Worm (Caenorhabditis elegans) whole organism, L4 larva: ENCODE measurements around the gene clec-125.
A peak's percentile ranks its signal among the peaks of the same experiment; 100 is the strongest.
"Not testable (repeated sequence)": the region's sequence is repeated elsewhere in the genome, so short reads cannot be mapped to it uniquely, and the experiment has no call there.

Source experiments
- D1046.2 ChIP-seq: fragments of 200-800 bp; sonication (Bioruptor generic); IDR thresholded peaks from 2 replicates; pipeline ENCODE4 v1.3.6; 2022; ENCODE audit warnings: missing genetic modification characterization, missing compliant biosample characterization
- F49E8.2 ChIP-seq: sonication (generic microtip); optimal IDR thresholded peaks from 2 replicates; lab custom pipeline; 2016; ENCODE audit warnings: missing compliant biosample characterization, mild to moderate bottlenecking, missing genetic modification characterization, borderline replicate concordance
- T26A8.4 ChIP-seq: fragments of 200-800 bp; sonication (Bioruptor generic); IDR thresholded peaks from 2 replicates; pipeline ENCODE4 v1.3.6; 2022; ENCODE audit warnings: missing genetic modification characterization, missing compliant biosample characterization
- Y105C5A.15 ChIP-seq: fragments of 200-800 bp; sonication (Bioruptor generic); IDR thresholded peaks from 2 replicates; pipeline ENCODE4 v1.3.6; 2022; ENCODE audit warnings: missing genetic modification characterization, missing compliant biosample characterization
- Y48G9A.11 ChIP-seq: fragments of 200-800 bp; sonication (Bioruptor generic); IDR thresholded peaks from 2 replicates; pipeline ENCODE4 v1.3.6; 2022; ENCODE audit warnings: missing genetic modification reagents, missing genetic modification characterization, missing compliant biosample characterization
- ZK546.5 ChIP-seq, 2 experiments: sonication (generic microtip); optimal IDR thresholded peaks; 2 replicates each; lab custom pipeline; 2017; ENCODE audit warnings: missing biosample characterization in 2 of 2, missing genetic modification characterization in 2 of 2
- aha-1 ChIP-seq: fragments of 150-350 bp; peaks from one replicate; lab custom pipeline; 2014; ENCODE audit warnings: missing biosample characterization, missing genetic modification characterization
- arid-1 ChIP-seq: fragments of 200-800 bp; sonication (Bioruptor generic); conservative IDR thresholded peaks from 2 replicates; pipeline ENCODE4 v1.3.6; 2022; ENCODE audit warnings: missing genetic modification reagents, missing genetic modification characterization, missing compliant biosample characterization
- attf-4 ChIP-seq: sonication (generic microtip); optimal IDR thresholded peaks from 3 replicates; lab custom pipeline; 2017; ENCODE audit warnings: missing biosample characterization, missing genetic modification characterization
- ceh-28 ChIP-seq: fragments of 150-350 bp; optimal IDR thresholded peaks from 2 replicates; lab custom pipeline; 2014; ENCODE audit warnings: missing biosample characterization, missing genetic modification reagents, missing genetic modification characterization
- ces-1 ChIP-seq: fragments of 150-350 bp; sonication (generic microtip); optimal IDR thresholded peaks from 4 replicates; lab custom pipeline; 2014; ENCODE audit warnings: missing biosample characterization, missing genetic modification reagents, missing genetic modification characterization
- cey-2 ChIP-seq: sonication (generic microtip); optimal IDR thresholded peaks from 3 replicates; lab custom pipeline; 2017; ENCODE audit warnings: missing genetic modification characterization, mild to moderate bottlenecking, missing compliant biosample characterization, antibody characterized with exemption, borderline replicate concordance; ENCODE audit not compliant: insufficient read depth
- daf-16 ChIP-seq, 3 experiments: sonication (generic microtip); optimal IDR thresholded peaks; 2 replicates each; lab custom pipeline; 2016 to 2017; ENCODE audit warnings: missing genetic modification characterization in 3 of 3, missing genetic modification reagents in 3 of 3, mild to moderate bottlenecking in 2 of 3, missing compliant biosample characterization in 2 of 3, missing biosample characterization in 1 of 3, moderate library complexity in 1 of 3
- daf-8 ChIP-seq: fragments of 200-800 bp; sonication (Bioruptor generic); IDR thresholded peaks from 2 replicates; pipeline ENCODE4 v1.3.6; 2022; ENCODE audit warnings: missing genetic modification characterization, missing compliant biosample characterization
- dmd-6 ChIP-seq: fragments of 200-800 bp; sonication (Bioruptor generic); IDR thresholded peaks from 2 replicates; pipeline ENCODE4 v1.3.6; 2022; ENCODE audit warnings: missing genetic modification reagents, missing genetic modification characterization, missing compliant biosample characterization
- dmd-8 ChIP-seq: fragments of 200-800 bp; sonication (Bioruptor generic); IDR thresholded peaks from 2 replicates; pipeline ENCODE4 v1.3.6; 2022; ENCODE audit warnings: missing genetic modification characterization, missing compliant biosample characterization
- duxl-1 ChIP-seq: sonication (generic microtip); optimal IDR thresholded peaks from 2 replicates; lab custom pipeline; 2016; ENCODE audit warnings: mild to moderate bottlenecking, missing genetic modification characterization, moderate library complexity, missing compliant biosample characterization; ENCODE audit not compliant: poor library complexity
- egl-27 ChIP-seq: sonication (generic microtip); optimal IDR thresholded peaks from 3 replicates; lab custom pipeline; 2017; ENCODE audit warnings: missing biosample characterization, missing genetic modification reagents, missing genetic modification characterization
- egl-43 ChIP-seq: fragments of 200-800 bp; sonication (Bioruptor generic); IDR thresholded peaks from 2 replicates; pipeline ENCODE4 v1.3.6; 2022; ENCODE audit warnings: missing genetic modification reagents, missing genetic modification characterization, missing compliant biosample characterization
- hlh-11 ChIP-seq: fragments of 200-800 bp; sonication (Bioruptor generic); optimal IDR thresholded peaks from 2 replicates; lab custom pipeline; 2018; ENCODE audit warnings: mild to moderate bottlenecking, missing genetic modification characterization, missing compliant biosample characterization
- lin-15B ChIP-seq: fragments of 150-350 bp; sonication (generic microtip); optimal IDR thresholded peaks from 3 replicates; lab custom pipeline; 2014; ENCODE audit warnings: missing biosample characterization, missing genetic modification characterization
- lir-3 ChIP-seq: sonication (generic microtip); optimal IDR thresholded peaks from 2 replicates; lab custom pipeline; 2016; ENCODE audit warnings: mild to moderate bottlenecking, missing genetic modification characterization, missing compliant biosample characterization
- lsy-2 ChIP-seq, 2 experiments: fragments of 150-350 bp in 1 of 2; sonication (generic microtip) in 1 of 2; optimal IDR thresholded peaks; 2 replicates each; lab custom pipeline; 2014 to 2017; ENCODE audit warnings: missing biosample characterization in 2 of 2, missing genetic modification characterization in 2 of 2
- madf-5 ChIP-seq, 2 experiments: fragments of 200-800 bp; sonication (Bioruptor generic); IDR thresholded peaks; 2 replicates each; pipeline ENCODE4 v1.3.6; 2022; ENCODE audit warnings: missing compliant biosample characterization in 2 of 2, missing genetic modification characterization in 2 of 2
- mdt-29 ChIP-seq: fragments of 200-800 bp; sonication (Bioruptor generic); IDR thresholded peaks from 2 replicates; pipeline ENCODE4 v1.3.6; 2022; ENCODE audit warnings: missing genetic modification reagents, missing genetic modification characterization, missing compliant biosample characterization
- nhr-111 ChIP-seq: fragments of 200-800 bp; sonication (Bioruptor generic); optimal IDR thresholded peaks from 2 replicates; lab custom pipeline; 2018; ENCODE audit warnings: mild to moderate bottlenecking, missing genetic modification characterization, missing compliant biosample characterization
- nhr-6 ChIP-seq: fragments of 150-350 bp; optimal IDR thresholded peaks from 2 replicates; lab custom pipeline; 2014; ENCODE audit warnings: missing biosample characterization, missing genetic modification characterization
- nhr-76 ChIP-seq: fragments of 150-350 bp; optimal IDR thresholded peaks from 2 replicates; lab custom pipeline; 2014; ENCODE audit warnings: missing biosample characterization, missing genetic modification characterization
- nhr-77 ChIP-seq: fragments of 150-350 bp; optimal IDR thresholded peaks from 2 replicates; lab custom pipeline; 2014; ENCODE audit warnings: missing biosample characterization, missing genetic modification characterization
- pha-4 ChIP-seq, 2 experiments: fragments of 150-350 bp in 1 of 2; fragments of 200-800 bp in 1 of 2; sonication (Bioruptor generic) in 1 of 2; IDR thresholded peaks in 1 of 2; optimal IDR thresholded peaks in 1 of 2; 2 replicates each; pipeline versions ENCODE4 v1.3.6 to Lab custom; 2014 to 2022; ENCODE audit warnings: missing genetic modification characterization in 2 of 2, missing genetic modification reagents in 2 of 2, missing biosample characterization in 1 of 2, missing compliant biosample characterization in 1 of 2
- php-3 ChIP-seq: fragments of 200-800 bp; sonication (Bioruptor generic); IDR thresholded peaks from 2 replicates; pipeline ENCODE4 v1.3.6; 2022; ENCODE audit warnings: missing genetic modification reagents, missing genetic modification characterization, missing compliant biosample characterization
- rbr-2 ChIP-seq: sonication (generic microtip); optimal IDR thresholded peaks from 2 replicates; lab custom pipeline; 2016; ENCODE audit warnings: missing genotype, missing genetic modification characterization, missing compliant biosample characterization
- set-16 ChIP-seq: fragments of 200-800 bp; sonication (Bioruptor generic); IDR thresholded peaks from 2 replicates; pipeline ENCODE4 v1.3.6; 2022; ENCODE audit warnings: missing genetic modification reagents, missing genetic modification characterization, missing compliant biosample characterization
- spr-1 ChIP-seq: sonication (generic microtip); optimal IDR thresholded peaks from 2 replicates; lab custom pipeline; 2016; ENCODE audit warnings: mild to moderate bottlenecking, missing genetic modification characterization, missing compliant biosample characterization
- tra-1 ChIP-seq: fragments of 200-800 bp; sonication (Bioruptor generic); IDR thresholded peaks from 2 replicates; pipeline ENCODE4 v1.3.6; 2022; ENCODE audit warnings: missing genetic modification reagents, missing genetic modification characterization, missing compliant biosample characterization
- unc-62 ChIP-seq, 3 experiments: fragments of 150-350 bp in 1 of 3; sonication (generic microtip); optimal IDR thresholded peaks in 2 of 3; peaks in 1 of 3; 1 replicate in 1 of 3; 2 replicates in 2 of 3; lab custom pipeline; 2014 to 2017; ENCODE audit warnings: missing biosample characterization in 3 of 3, missing genetic modification characterization in 3 of 3, missing genetic modification reagents in 3 of 3, missing genotype in 1 of 3
- zag-1 ChIP-seq: fragments of 150-350 bp; optimal IDR thresholded peaks from 2 replicates; lab custom pipeline; 2014; ENCODE audit warnings: missing biosample characterization, missing genetic modification characterization
- zip-2 ChIP-seq: fragments of 150-350 bp; optimal IDR thresholded peaks from 2 replicates; lab custom pipeline; 2014; ENCODE audit warnings: missing biosample characterization, missing genetic modification characterization

clec-125 gene

ce11 chrII:3490797-3491196, 25.0 kb upstream of the clec-125 start, which contains the start of gene fbxb-112:
TSS of gene fbxb-112 (plus strand) at chrII:3491097.
- not testable (repeated sequence) for TF ChIP-seq D1046.2, T26A8.4, arid-1 (GFP tag; lab: Robert Waterston, UW)

ce11 chrII:3499386-3499785, 16.4 kb upstream of the clec-125 start, which contains the start of gene Y49F6B.9:
TSS of gene Y49F6B.9 (minus strand) at chrII:3499387.
- TF ChIP-seq aha-1 (tag; lab: Kevin White, UChicago) (peak; percentile 87), hlh-11 (no peak), Y48G9A.11 (GFP tag; lab: Robert Waterston, UW) (peak; percentile 94)

ce11 chrII:3500373-3500772, 15.4 kb upstream of the clec-125 start:
- TF ChIP-seq nhr-111 (peak; percentile 13), php-3 (GFP tag; lab: Robert Waterston, UW) (peak; percentile 31; the same call in 1 of the 2 replicates), set-16 (GFP tag; lab: Robert Waterston, UW) (peak; percentile 97), nhr-76 (no peak), dmd-8 (GFP tag; lab: Robert Waterston, UW) (no peak), madf-5 (GFP tag; IDR thresholded peaks at IDR 0.05; lab: Robert Waterston, UW) (no peak), egl-43 (GFP tag; lab: Robert Waterston, UW) (peak; percentile 65; the same call in 1 of the 2 replicates), T26A8.4 (GFP tag; lab: Robert Waterston, UW) (peak; percentile 57), cey-2 (tag; lab: Kevin White, UChicago) (no peak), spr-1 (peak; percentile 7)
- TF ChIP-seq, all 104 proteins: peak for 6

ce11 chrII:3502011-3502410, 13.8 kb upstream of the clec-125 start:
- no peak for TF ChIP-seq daf-16 (GFP tag; optimal IDR thresholded peaks at IDR 0.05; lab: Kevin White, UChicago)
- TF ChIP-seq daf-16 (tag; optimal IDR thresholded peaks at IDR 0.05; lab: Kevin White, UChicago), result no peak
- peak; percentile 15; the same call in 1 of the 2 replicates for TF ChIP-seq pha-4 (GFP tag; IDR thresholded peaks at IDR 0.05; lab: Robert Waterston, UW)
- no peak for TF ChIP-seq pha-4 (tag; optimal IDR thresholded peaks at IDR 0.05; lab: Kevin White, UChicago)
- TF ChIP-seq unc-62 (GFP tag; optimal IDR thresholded peaks at IDR 0.05 in 1 of 2; lab: Kevin White, UChicago), result peak in 1 of 2 experiments; percentile 67
- TF ChIP-seq unc-62 (tag; optimal IDR thresholded peaks at IDR 0.05; lab: Kevin White, UChicago), result no peak
- TF ChIP-seq spr-1, result no peak
- TF ChIP-seq Y105C5A.15 (GFP tag; lab: Robert Waterston, UW), result 0 out of 2 replicates have a peak, but pooled peaks have one; percentile 43
- peak; percentile 61; the same call in 1 of the 2 replicates for TF ChIP-seq egl-43 (GFP tag; lab: Robert Waterston, UW)
- peak; percentile 94 for TF ChIP-seq aha-1 (tag; lab: Kevin White, UChicago)

ce11 chrII:3502520-3503323, 13.1 kb upstream of the clec-125 start, which contains the start of the genes col-71 and Y49F6B.2:
TSS of gene col-71 (minus strand) at chrII:3502570.
TSS of gene Y49F6B.2 (plus strand) at chrII:3502968.
- TF ChIP-seq ceh-28 (tag; lab: Kevin White, UChicago), result no peak
- peak; percentile 40 for TF ChIP-seq lin-15B (tag; lab: Kevin White, UChicago)
- no peak for TF ChIP-seq mdt-29
- no peak for TF ChIP-seq daf-8 (GFP tag; lab: Robert Waterston, UW)
- TF ChIP-seq rbr-2 (tag; lab: Kevin White, UChicago), result peak; percentile 78
- no peak for TF ChIP-seq dmd-8 (GFP tag; lab: Robert Waterston, UW)
- peak; percentile 67 for TF ChIP-seq duxl-1 (tag; lab: Kevin White, UChicago)
- no peak for TF ChIP-seq ZK546.5 (tag; optimal IDR thresholded peaks at IDR 0.05; lab: Kevin White, UChicago)
- TF ChIP-seq lir-3 (tag; lab: Kevin White, UChicago), result no peak
- TF ChIP-seq attf-4 (tag; lab: Kevin White, UChicago), result no peak
- TF ChIP-seq nhr-77 (tag; lab: Kevin White, UChicago), result peak; percentile 4
- TF ChIP-seq lsy-2 (tag; optimal IDR thresholded peaks at IDR 0.05; lab: Kevin White, UChicago), result peak in 1 of 2 experiments; percentile 85
- no peak for TF ChIP-seq egl-27 (tag; lab: Kevin White, UChicago)
- TF ChIP-seq cey-2 (tag; lab: Kevin White, UChicago), result no peak
- no peak for TF ChIP-seq tra-1 (GFP tag; lab: Robert Waterston, UW)
- no peak for TF ChIP-seq spr-1
- peak; percentile 45 for TF ChIP-seq nhr-6 (tag; lab: Kevin White, UChicago)
- no peak for TF ChIP-seq zip-2 (tag; lab: Kevin White, UChicago)
- no peak for TF ChIP-seq zag-1 (tag; lab: Kevin White, UChicago)
- TF ChIP-seq F49E8.2 (tag; lab: Kevin White, UChicago), result no peak
- peak; percentile 95 for TF ChIP-seq ces-1 (GFP tag; lab: Kevin White, UChicago)
- TF ChIP-seq dmd-6 (GFP tag; lab: Robert Waterston, UW), result peak; percentile 45
- TF ChIP-seq egl-43 (GFP tag; lab: Robert Waterston, UW), result no peak
